Worm (Caenorhabditis elegans) whole organism, L1 larva: ENCODE data around the gene srh-222.

Source experiments
- C04F5.9 ChIP-seq: sonication (generic microtip); optimal IDR thresholded peaks from 2 replicates; lab custom pipeline; 2016; ENCODE audit warnings: missing genetic modification characterization, missing compliant biosample characterization
- C16A3.4 ChIP-seq: fragments of 150-350 bp; optimal IDR thresholded peaks from 2 replicates; lab custom pipeline; 2014; ENCODE audit warnings: missing biosample characterization, missing genetic modification characterization
- Y116A8C.19 ChIP-seq: sonication (generic microtip); optimal IDR thresholded peaks from 2 replicates; lab custom pipeline; 2016; ENCODE audit warnings: missing compliant biosample characterization, missing genetic modification characterization, borderline replicate concordance
- aha-1 ChIP-seq: fragments of 150-350 bp; optimal IDR thresholded peaks from 2 replicates; lab custom pipeline; 2014; ENCODE audit warnings: missing biosample characterization, missing genetic modification characterization
- aly-2 ChIP-seq: fragments of 150-350 bp; optimal IDR thresholded peaks from 2 replicates; lab custom pipeline; 2014; ENCODE audit warnings: missing biosample characterization, missing genetic modification characterization
- ama-1 ChIP-seq: fragments of 150-350 bp; optimal IDR thresholded peaks from 2 replicates; lab custom pipeline; 2014
- blmp-1 ChIP-seq: fragments of 150-350 bp; optimal IDR thresholded peaks from 2 replicates; lab custom pipeline; 2014; ENCODE audit warnings: missing biosample characterization, missing genetic modification characterization
- ceh-82 ChIP-seq, 3 experiments: fragments of 150-350 bp in 1 of 3; sonication (generic microtip) in 2 of 3; optimal IDR thresholded peaks; 2 replicates each; lab custom pipeline; 2014 to 2017; ENCODE audit warnings: missing biosample characterization in 3 of 3, missing genetic modification characterization in 3 of 3
- ceh-88 ChIP-seq: fragments of 200-800 bp; sonication (Bioruptor generic); IDR thresholded peaks from 2 replicates; pipeline ENCODE4 v1.3.6; 2022; ENCODE audit warnings: missing genetic modification characterization, missing compliant biosample characterization
- ces-1 ChIP-seq: fragments of 150-350 bp; optimal IDR thresholded peaks from 2 replicates; lab custom pipeline; 2014; ENCODE audit warnings: missing biosample characterization, missing genetic modification reagents, missing genetic modification characterization
- dpl-1 ChIP-seq, 3 experiments: fragments of 150-350 bp in 2 of 3; sonication (generic microtip) in 1 of 3; optimal IDR thresholded peaks; 2 replicates each; lab custom pipeline; 2014 to 2017; ENCODE audit warnings: missing biosample characterization in 3 of 3, missing genetic modification characterization in 3 of 3, missing genetic modification reagents in 3 of 3
- efl-3 ChIP-seq: fragments of 200-800 bp; sonication (Bioruptor generic); optimal IDR thresholded peaks from 2 replicates; lab custom pipeline; 2018; ENCODE audit warnings: mild to moderate bottlenecking, missing genetic modification characterization, missing compliant biosample characterization
- egl-27 ChIP-seq, 2 experiments: fragments of 150-350 bp in 1 of 2; sonication (generic microtip); optimal IDR thresholded peaks; 3 replicates each; lab custom pipeline; 2017 to 2018; ENCODE audit warnings: missing biosample characterization in 2 of 2, missing genetic modification characterization in 2 of 2, missing genetic modification reagents in 2 of 2
- elt-2 ChIP-seq: sonication (generic microtip); optimal IDR thresholded peaks from 2 replicates; lab custom pipeline; 2016; ENCODE audit warnings: missing genetic modification characterization, mild to moderate bottlenecking, inconsistent platforms, missing compliant biosample characterization, missing genetic modification reagents
- elt-3 ChIP-seq, 6 experiments: fragments of 150-350 bp in 1 of 6; sonication (generic microtip); optimal IDR thresholded peaks; 2 replicates each; lab custom pipeline; 2017 to 2018; ENCODE audit warnings: missing biosample characterization in 6 of 6, missing genetic modification characterization in 6 of 6, inconsistent platforms in 1 of 6
- ets-5 ChIP-seq: fragments of 200-800 bp; sonication (Bioruptor generic); IDR thresholded peaks from 2 replicates; pipeline ENCODE4 v1.3.6; 2022; ENCODE audit warnings: missing genetic modification characterization, missing compliant biosample characterization
- fkh-4 ChIP-seq: sonication (generic microtip); optimal IDR thresholded peaks from 2 replicates; lab custom pipeline; 2016; ENCODE audit warnings: missing compliant biosample characterization, missing genetic modification characterization, borderline replicate concordance
- hpl-2 ChIP-seq: fragments of 150-350 bp; optimal IDR thresholded peaks from 2 replicates; lab custom pipeline; 2014; ENCODE audit warnings: missing biosample characterization, missing genetic modification reagents, missing genetic modification characterization
- irx-1 ChIP-seq: sonication (generic microtip); optimal IDR thresholded peaks from 2 replicates; lab custom pipeline; 2016; ENCODE audit warnings: missing genetic modification characterization, missing compliant biosample characterization
- isw-1 ChIP-seq: fragments of 200-800 bp; sonication (Bioruptor generic); IDR thresholded peaks from 2 replicates; pipeline ENCODE4 v1.3.6; 2022; ENCODE audit warnings: missing genetic modification characterization, missing compliant biosample characterization
- lin-13 ChIP-seq: fragments of 150-350 bp; optimal IDR thresholded peaks from 2 replicates; lab custom pipeline; 2014; ENCODE audit warnings: missing biosample characterization, missing genetic modification reagents, missing genetic modification characterization
- lin-14 ChIP-seq: fragments of 200-800 bp; sonication (Bioruptor generic); optimal IDR thresholded peaks from 2 replicates; lab custom pipeline; 2018; ENCODE audit warnings: mild to moderate bottlenecking, missing genetic modification characterization, moderate library complexity, missing compliant biosample characterization
- lin-15B ChIP-seq: fragments of 150-350 bp; sonication (generic microtip); optimal IDR thresholded peaks from 3 replicates; lab custom pipeline; 2014; ENCODE audit warnings: missing biosample characterization, missing genetic modification characterization
- lin-35 ChIP-seq, 2 experiments: fragments of 150-350 bp; optimal IDR thresholded peaks; 2 replicates each; lab custom pipeline; 2014; ENCODE audit warnings: missing biosample characterization in 2 of 2, missing genetic modification characterization in 2 of 2, missing genetic modification reagents in 2 of 2
- lin-39 ChIP-seq: fragments of 150-350 bp; optimal IDR thresholded peaks from 2 replicates; lab custom pipeline; 2014; ENCODE audit warnings: missing biosample characterization, missing genetic modification reagents, missing genetic modification characterization
- lir-3 ChIP-seq: sonication (generic microtip); optimal IDR thresholded peaks from 2 replicates; lab custom pipeline; 2016; ENCODE audit warnings: mild to moderate bottlenecking, missing genetic modification characterization, moderate library complexity, missing compliant biosample characterization; ENCODE audit not compliant: poor library complexity
- mef-2 ChIP-seq: fragments of 150-350 bp; optimal IDR thresholded peaks from 2 replicates; lab custom pipeline; 2014; ENCODE audit warnings: missing biosample characterization, missing genetic modification characterization
- mep-1 ChIP-seq: fragments of 150-350 bp; optimal IDR thresholded peaks from 2 replicates; lab custom pipeline; 2014; ENCODE audit warnings: missing biosample characterization, missing genetic modification characterization
- nhr-12 ChIP-seq: sonication (generic microtip); optimal IDR thresholded peaks from 2 replicates; lab custom pipeline; 2017; ENCODE audit warnings: missing biosample characterization, missing genetic modification characterization
- nhr-19 ChIP-seq: fragments of 200-800 bp; sonication (Bioruptor generic); conservative IDR thresholded peaks from 2 replicates; pipeline ENCODE4 v1.3.6; 2022; ENCODE audit warnings: missing genetic modification characterization, missing compliant biosample characterization
- nhr-20 ChIP-seq: sonication (generic microtip); optimal IDR thresholded peaks from 2 replicates; lab custom pipeline; 2016; ENCODE audit warnings: mild to moderate bottlenecking, missing genetic modification characterization, missing compliant biosample characterization
- nhr-237 ChIP-seq: fragments of 150-350 bp; optimal IDR thresholded peaks from 2 replicates; lab custom pipeline; 2014; ENCODE audit warnings: missing biosample characterization, missing genetic modification characterization
- nhr-71 ChIP-seq: sonication (generic microtip); optimal IDR thresholded peaks from 2 replicates; lab custom pipeline; 2016; ENCODE audit warnings: mild to moderate bottlenecking, missing genetic modification characterization, moderate library complexity, missing compliant biosample characterization
- nhr-76 ChIP-seq: sonication (generic microtip); optimal IDR thresholded peaks from 2 replicates; lab custom pipeline; 2017; ENCODE audit warnings: missing biosample characterization, missing genetic modification characterization
- nhr-77 ChIP-seq: fragments of 150-350 bp; optimal IDR thresholded peaks from 2 replicates; lab custom pipeline; 2014; ENCODE audit warnings: missing biosample characterization, missing genetic modification characterization
- nhr-84 ChIP-seq: sonication (generic microtip); optimal IDR thresholded peaks from 2 replicates; lab custom pipeline; 2017; ENCODE audit warnings: missing biosample characterization, missing genetic modification characterization
- nhr-85 ChIP-seq: sonication (generic microtip); peaks from one replicate; lab custom pipeline; 2016; ENCODE audit warnings: missing genetic modification characterization, inconsistent platforms, missing compliant biosample characterization
- pag-3 ChIP-seq: sonication (generic microtip); optimal IDR thresholded peaks from 2 replicates; lab custom pipeline; 2017; ENCODE audit warnings: missing genetic modification characterization, mild to moderate bottlenecking, missing compliant biosample characterization, antibody characterized with exemption, borderline replicate concordance; ENCODE audit not compliant: insufficient read depth
- pax-3 ChIP-seq: fragments of 200-800 bp; sonication (Bioruptor generic); optimal IDR thresholded peaks from 2 replicates; lab custom pipeline; 2018; ENCODE audit warnings: mild to moderate bottlenecking, missing genetic modification characterization, moderate library complexity, missing compliant biosample characterization
- skn-1 ChIP-seq: fragments of 150-350 bp; optimal IDR thresholded peaks from 2 replicates; lab custom pipeline; 2014; ENCODE audit warnings: missing biosample characterization, missing genetic modification characterization
- snu-23 ChIP-seq: sonication (generic microtip); optimal IDR thresholded peaks from 2 replicates; lab custom pipeline; 2016; ENCODE audit warnings: missing genetic modification characterization, missing compliant biosample characterization
- tlp-1 ChIP-seq: fragments of 150-350 bp; optimal IDR thresholded peaks from 2 replicates; lab custom pipeline; 2014; ENCODE audit warnings: missing biosample characterization, missing genetic modification characterization
- unc-130 ChIP-seq: fragments of 150-350 bp; optimal IDR thresholded peaks from 2 replicates; lab custom pipeline; 2017; ENCODE audit warnings: missing biosample characterization, missing genetic modification characterization, inconsistent platforms
- unc-98 ChIP-seq: fragments of 200-800 bp; sonication (Bioruptor generic); IDR thresholded peaks from 2 replicates; pipeline ENCODE4 v1.3.6; 2022; ENCODE audit warnings: missing genetic modification characterization, missing compliant biosample characterization
- ztf-11 ChIP-seq, 2 experiments: sonication (generic microtip); optimal IDR thresholded peaks; 2 replicates each; lab custom pipeline; 2016 to 2017; ENCODE audit warnings: missing genetic modification characterization in 2 of 2, missing biosample characterization in 1 of 2, missing compliant biosample characterization in 1 of 2
- ztf-4 ChIP-seq: fragments of 150-350 bp; optimal IDR thresholded peaks from 2 replicates; lab custom pipeline; 2014; ENCODE audit warnings: missing biosample characterization, missing genetic modification characterization

The srh-222 gene

DNA sequence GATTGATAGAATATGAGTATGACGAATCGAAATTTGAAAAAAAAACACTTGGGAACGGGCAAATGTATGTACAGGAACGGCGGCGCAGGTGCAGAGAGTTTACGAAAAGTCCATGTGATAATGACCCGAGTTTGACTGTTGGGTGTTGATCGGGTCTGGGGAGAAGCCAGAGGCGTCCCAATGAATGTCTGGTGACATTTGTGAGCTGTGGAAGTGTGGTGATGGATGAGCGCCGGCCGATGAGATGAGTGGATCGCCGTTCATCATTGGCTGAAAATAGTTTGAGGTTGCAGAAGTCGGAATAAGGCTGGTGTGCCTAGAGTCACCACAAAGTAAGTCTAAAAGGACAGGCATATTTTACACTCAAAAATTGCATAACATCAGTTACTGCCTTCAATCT lies 36.0 kb downstream of the srh-222 start:
- TF ChIP-seq unc-98 (GFP tag; lab: Robert Waterston, UW) (no peak), hpl-2 (GFP tag; lab: Kevin White, UChicago) (no peak), nhr-85 (peak; percentile 42), elt-2 (tag; lab: Kevin White, UChicago) (no peak), nhr-12 (tag; lab: Kevin White, UChicago) (no peak)

DNA sequence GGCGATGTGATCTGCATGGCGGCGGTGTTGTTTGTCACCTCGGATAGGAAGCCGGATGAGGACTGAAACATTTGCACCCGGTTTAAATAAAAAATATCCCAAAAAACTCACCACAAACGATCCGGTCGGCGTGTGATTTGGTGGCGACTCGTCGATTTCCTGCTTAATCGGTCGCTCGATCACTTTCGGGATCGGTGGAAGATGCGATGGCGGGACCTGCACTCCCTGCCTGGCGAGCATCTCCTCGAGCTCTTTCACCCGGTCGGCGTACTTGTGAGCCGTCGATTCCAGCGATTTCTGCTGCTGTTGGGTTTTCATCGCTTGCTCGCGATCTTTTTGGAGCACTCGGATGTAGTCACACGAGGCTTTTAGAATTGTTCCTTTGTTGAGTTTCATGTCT lies 37.1 kb downstream of the srh-222 start:
- no peak for TF ChIP-seq hpl-2 (GFP tag; lab: Kevin White, UChicago)
- no peak for TF ChIP-seq nhr-76 (tag; lab: Kevin White, UChicago)
- no peak for TF ChIP-seq unc-130 (tag; lab: Kevin White, UChicago)
- no peak for TF ChIP-seq nhr-237 (tag; lab: Kevin White, UChicago)

DNA sequence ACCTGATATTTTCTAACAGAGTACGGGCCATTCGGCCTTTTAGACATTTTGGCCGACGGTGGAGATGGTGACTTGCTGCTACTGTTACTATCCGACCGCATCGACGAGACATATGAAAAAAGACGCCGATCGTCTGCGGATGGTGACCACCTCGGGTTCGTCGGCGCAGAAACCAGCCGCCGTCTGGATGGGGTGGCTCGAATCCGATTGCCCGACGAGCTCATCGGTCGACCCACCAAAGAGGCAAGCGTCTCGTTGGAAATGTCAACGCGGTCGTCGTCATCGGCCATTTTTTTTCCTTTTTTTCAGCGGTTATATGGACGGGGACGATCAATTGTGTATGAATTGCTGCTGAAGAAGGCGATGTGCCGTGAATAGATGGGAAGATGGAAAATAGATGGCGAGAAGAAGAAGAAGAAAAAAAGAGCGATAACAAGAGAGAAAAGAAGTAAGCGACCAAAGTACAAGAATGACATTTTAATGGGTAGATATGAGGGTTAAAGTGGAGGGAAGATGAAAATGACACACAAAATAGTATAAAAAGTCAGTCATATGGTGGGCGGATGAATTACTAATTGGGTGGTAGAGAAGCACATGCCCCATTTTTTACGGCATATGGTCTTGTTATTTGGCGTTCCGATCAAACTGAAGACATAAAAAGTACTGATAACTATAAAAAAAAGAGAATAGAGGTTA lies 39.2 kb downstream of the srh-222 start:
- TF ChIP-seq ceh-82 (tag; optimal IDR thresholded peaks at IDR 0.05; lab: Kevin White, UChicago): peak in 1 of 3 experiments; percentile 24
- no peak for TF ChIP-seq irx-1
- no peak for TF ChIP-seq efl-3 (GFP tag; lab: Kevin White, UChicago)
- no peak for TF ChIP-seq blmp-1 (tag; lab: Kevin White, UChicago)
- TF ChIP-seq nhr-71 (tag; lab: Kevin White, UChicago): no peak
- TF ChIP-seq ztf-11 (tag; optimal IDR thresholded peaks at IDR 0.05; lab: Kevin White, UChicago): no peak
- no peak for TF ChIP-seq tlp-1 (tag; lab: Kevin White, UChicago)
- no peak for TF ChIP-seq nhr-84 (tag; lab: Kevin White, UChicago)
- no peak for TF ChIP-seq nhr-77 (tag; lab: Kevin White, UChicago)
- TF ChIP-seq pax-3: no peak
- no peak for TF ChIP-seq mef-2 (tag; lab: Kevin White, UChicago)
- TF ChIP-seq dpl-1 (GFP tag; optimal IDR thresholded peaks at IDR 0.05; lab: Kevin White, UChicago): no peak
- no peak for TF ChIP-seq snu-23
- TF ChIP-seq lin-14 (GFP tag; lab: Kevin White, UChicago): peak; percentile 54
- TF ChIP-seq elt-3 (tag; optimal IDR thresholded peaks at IDR 0.05; lab: Kevin White, UChicago): no peak
- no peak for TF ChIP-seq ceh-88 (GFP tag; lab: Robert Waterston, UW)
- no peak for TF ChIP-seq ces-1 (GFP tag; lab: Kevin White, UChicago)
- TF ChIP-seq aha-1 (tag; lab: Kevin White, UChicago): no peak
- no peak for TF ChIP-seq lin-13
- no peak for TF ChIP-seq C16A3.4 (tag; lab: Kevin White, UChicago)
- no peak for TF ChIP-seq nhr-76 (tag; lab: Kevin White, UChicago)
- TF ChIP-seq ztf-4 (tag; lab: Kevin White, UChicago): no peak
- no peak for TF ChIP-seq skn-1 (tag; lab: Kevin White, UChicago)
- TF ChIP-seq Y116A8C.19: no peak
- TF ChIP-seq pag-3: peak; percentile 42
- TF ChIP-seq aly-2 (tag; lab: Kevin White, UChicago): no peak
- no peak for TF ChIP-seq lin-35 (GFP tag; optimal IDR thresholded peaks at IDR 0.05; lab: Kevin White, UChicago)
- no peak for TF ChIP-seq mep-1 (tag; lab: Kevin White, UChicago)
- TF ChIP-seq lin-15B (tag; lab: Kevin White, UChicago): no peak
- no peak for TF ChIP-seq nhr-19 (GFP tag; lab: Robert Waterston, UW)
- TF ChIP-seq nhr-85: peak; percentile 58
- TF ChIP-seq elt-2 (tag; lab: Kevin White, UChicago): no peak
- TF ChIP-seq lir-3 (tag; lab: Kevin White, UChicago): no peak
- no peak for TF ChIP-seq fkh-4
- TF ChIP-seq ets-5 (GFP tag; lab: Robert Waterston, UW): no peak
- TF ChIP-seq C04F5.9 (tag; lab: Kevin White, UChicago): no peak
- no peak for TF ChIP-seq lin-39
- TF ChIP-seq nhr-20: no peak
- TF ChIP-seq isw-1 (GFP tag; lab: Robert Waterston, UW): peak; percentile 3; the same call in 1 of the 2 replicates
- no peak for TF ChIP-seq egl-27 (tag; optimal IDR thresholded peaks at IDR 0.05; lab: Kevin White, UChicago)
- no peak for TF ChIP-seq ama-1 (lab: Kevin White, UChicago)
